Worm (Caenorhabditis elegans): ENCODE measurements around the gene F54D10.7.

ce11 chrII:3803219-3803618 is 17.9 kb downstream of the F54D10.7 start, which contains the start of gene ins-32:
- TF ChIP-seq unc-62 (GFP tag; optimal IDR thresholded peaks at IDR 0.05) (no peak), sptf-1 (tag; optimal IDR thresholded peaks at IDR 0.05) (no peak), nhr-237 (tag; optimal IDR thresholded peaks at IDR 0.05) (no peak), nhr-28 (tag; optimal IDR thresholded peaks at IDR 0.05) (no peak), unc-39 (tag; optimal IDR thresholded peaks at IDR 0.05) (no peak), flh-1 (GFP tag; optimal IDR thresholded peaks at IDR 0.05) (no peak), ceh-83 (GFP tag; optimal IDR thresholded peaks at IDR 0.05) (no peak), pha-4 (tag; optimal IDR thresholded peaks at IDR 0.05) (no peak)

Data from whole organism, mixed stage, embryonic.